Fruit fly (Drosophila melanogaster) whole organism, embryonic: ENCODE data around the gene Ppat-Dpck.
A peak's percentile ranks its signal among the peaks of the same experiment; 100 is the strongest.

ENCODE experiments used
- Atf6 ChIP-seq: fragments of 200-800 bp; sonication (Bioruptor generic); IDR thresholded peaks from 2 replicates; pipeline ENCODE4 v1.3.6; 2022; ENCODE audit warnings: missing biosample characterization, missing genetic modification characterization
- CG11247 ChIP-seq: fragments of 200-800 bp; sonication (Bioruptor generic); IDR thresholded peaks from 2 replicates; pipeline ENCODE4 v1.3.6; 2022; ENCODE audit warnings: missing biosample characterization, missing genetic modification characterization
- CG12104 ChIP-seq: fragments of 200-800 bp; sonication (Bioruptor generic); optimal IDR thresholded peaks from 3 replicates; lab custom pipeline; 2016; ENCODE audit warnings: missing biosample characterization, missing genetic modification characterization
- CG12219 ChIP-seq: fragments of 200-800 bp; sonication (Bioruptor generic); optimal IDR thresholded peaks from 3 replicates; lab custom pipeline; 2018; ENCODE audit warnings: missing biosample characterization, mild to moderate bottlenecking, missing genetic modification characterization
- CG12236 ChIP-seq: fragments of 200-800 bp; sonication (Bioruptor generic); optimal IDR thresholded peaks from 2 replicates; lab custom pipeline; 2016; ENCODE audit warnings: missing biosample characterization, missing genetic modification characterization
- CG12942 ChIP-seq: fragments of 200-800 bp; sonication (Bioruptor generic); optimal IDR thresholded peaks from 3 replicates; lab custom pipeline; 2016; ENCODE audit warnings: missing biosample characterization, missing genetic modification characterization
- CG13287 ChIP-seq: fragments of 200-800 bp; sonication (Bioruptor generic); IDR thresholded peaks from 2 replicates; pipeline ENCODE4 v1.3.6; 2022; ENCODE audit warnings: missing biosample characterization, missing genetic modification characterization; ENCODE audit not compliant: partially characterized antibody
- CG17186 ChIP-seq: fragments of 200-800 bp; sonication (Bioruptor generic); optimal IDR thresholded peaks from 3 replicates; lab custom pipeline; 2017; ENCODE audit warnings: missing biosample characterization, missing genetic modification reagents, missing genetic modification characterization
- CG17612 ChIP-seq: fragments of 200-800 bp; sonication (Bioruptor generic); IDR thresholded peaks from 2 replicates; pipeline ENCODE4 v1.3.6; 2022; ENCODE audit warnings: missing biosample characterization, missing genetic modification characterization
- CG2889 ChIP-seq: fragments of 200-800 bp; sonication (Bioruptor generic); IDR thresholded peaks from 3 replicates; pipeline ENCODE4 v1.3.6; 2022; ENCODE audit warnings: missing biosample characterization, missing genetic modification characterization
- CG3065 ChIP-seq: fragments of 200-800 bp; sonication (Bioruptor generic); optimal IDR thresholded peaks from 2 replicates; lab custom pipeline; 2016; ENCODE audit warnings: missing biosample characterization, missing genetic modification characterization
- CG3281 ChIP-seq: fragments of 200-800 bp; sonication (Bioruptor generic); optimal IDR thresholded peaks from 3 replicates; lab custom pipeline; 2017; ENCODE audit warnings: missing biosample characterization, mild to moderate bottlenecking, missing genetic modification characterization
- CG4328 ChIP-seq: fragments of 200-800 bp; sonication (Bioruptor generic); optimal IDR thresholded peaks from 3 replicates; lab custom pipeline; 2017; ENCODE audit warnings: missing biosample characterization, missing genetic modification reagents, missing genetic modification characterization
- CG4707 ChIP-seq: fragments of 200-800 bp; sonication (Bioruptor generic); optimal IDR thresholded peaks from 2 replicates; lab custom pipeline; 2018; ENCODE audit warnings: missing biosample characterization, mild to moderate bottlenecking, missing genetic modification characterization, moderate library complexity
- CG6254 ChIP-seq: fragments of 200-800 bp; sonication (Bioruptor generic); optimal IDR thresholded peaks from 3 replicates; lab custom pipeline; 2017; ENCODE audit warnings: mild to moderate bottlenecking, missing biosample characterization, missing genetic modification reagents, missing genetic modification characterization
- CG8290 ChIP-seq, 3 experiments: fragments of 200-800 bp; sonication (Bioruptor generic); optimal IDR thresholded peaks; 2 replicates each; lab custom pipeline; 2016 to 2019; ENCODE audit warnings: missing biosample characterization in 3 of 3, missing genetic modification characterization in 3 of 3, mild to moderate bottlenecking in 2 of 3, moderate library complexity in 1 of 3
- D19A ChIP-seq: fragments of 200-800 bp; optimal IDR thresholded peaks from 3 replicates; lab custom pipeline; 2019; ENCODE audit warnings: missing biosample characterization, mild to moderate bottlenecking, missing genetic modification characterization, moderate library complexity
- Dip2 ChIP-seq: fragments of 200-800 bp; sonication (Bioruptor generic); IDR thresholded peaks from 2 replicates; pipeline ENCODE4 v1.3.6; 2022; ENCODE audit warnings: missing biosample characterization, missing genetic modification characterization
- Dp ChIP-seq: fragments of 200-800 bp; sonication (Bioruptor generic); optimal IDR thresholded peaks from 2 replicates; lab custom pipeline; 2018; ENCODE audit warnings: missing biosample characterization, mild to moderate bottlenecking, missing genetic modification characterization, moderate library complexity
- Ets65A ChIP-seq: fragments of 200-800 bp; sonication (Bioruptor generic); peaks from one replicate; lab custom pipeline; 2016; ENCODE audit warnings: missing biosample characterization, missing genetic modification characterization
- Hand ChIP-seq: fragments of 200-800 bp; sonication (Bioruptor generic); optimal IDR thresholded peaks from 2 replicates; lab custom pipeline; 2017; ENCODE audit warnings: mild to moderate bottlenecking, missing biosample characterization, missing genetic modification reagents, missing genetic modification characterization
- Hr78 ChIP-seq, 2 experiments: fragments of 200-800 bp in 1 of 2; fragments of >200 bp in 1 of 2; sonication (Bioruptor generic) in 1 of 2; optimal IDR thresholded peaks; 2 replicates each; lab custom pipeline; 2017 to 2019; ENCODE audit warnings: missing biosample characterization in 2 of 2, missing genetic modification characterization in 2 of 2, mild to moderate bottlenecking in 1 of 2, moderate library complexity in 1 of 2
- Jarid2 ChIP-seq: fragments of 200-800 bp; sonication (Bioruptor generic); optimal IDR thresholded peaks from 3 replicates; lab custom pipeline; 2017; ENCODE audit warnings: mild to moderate bottlenecking, missing biosample characterization, missing genetic modification reagents, missing genetic modification characterization
- Myb ChIP-seq: fragments of 200-800 bp; sonication (Bioruptor generic); optimal IDR thresholded peaks from 2 replicates; lab custom pipeline; 2016; ENCODE audit warnings: missing biosample characterization, missing genetic modification characterization
- Pdp1 ChIP-seq, 2 experiments: fragments of 200-800 bp; sonication (Bioruptor generic); optimal IDR thresholded peaks; 3 replicates each; lab custom pipeline; 2016; ENCODE audit warnings: missing biosample characterization in 2 of 2, missing genetic modification characterization in 2 of 2, mild to moderate bottlenecking in 1 of 2, moderate library complexity in 1 of 2
- Rfx ChIP-seq: fragments of 200-800 bp; sonication (Bioruptor generic); IDR thresholded peaks from 2 replicates; pipeline ENCODE4 v1.3.6; 2022; ENCODE audit warnings: missing biosample characterization, missing genetic modification characterization
- Six4 ChIP-seq: fragments of 200-800 bp; sonication (Bioruptor generic); optimal IDR thresholded peaks from 2 replicates; lab custom pipeline; 2016; ENCODE audit warnings: missing biosample characterization, missing genetic modification characterization
- Sry-δ ChIP-seq: fragments of 200-800 bp; sonication (Bioruptor generic); optimal IDR thresholded peaks from 2 replicates; lab custom pipeline; 2016; ENCODE audit warnings: missing biosample characterization, missing genetic modification characterization
- bigmax ChIP-seq: fragments of 200-800 bp; sonication (Bioruptor generic); optimal IDR thresholded peaks from 2 replicates; lab custom pipeline; 2018; ENCODE audit warnings: missing biosample characterization, mild to moderate bottlenecking, missing genetic modification characterization
- bsh ChIP-seq, 2 experiments: fragments of 200-800 bp; sonication (Bioruptor generic); optimal IDR thresholded peaks; 2 replicates each; lab custom pipeline; 2017 to 2018; ENCODE audit warnings: mild to moderate bottlenecking in 2 of 2, missing biosample characterization in 2 of 2, missing genetic modification characterization in 2 of 2, moderate library complexity in 1 of 2
- cas ChIP-seq: fragments of 200-800 bp; sonication (Bioruptor generic); IDR thresholded peaks from 2 replicates; pipeline ENCODE4 v1.3.6; 2022; ENCODE audit warnings: missing biosample characterization, missing genetic modification characterization
- danr ChIP-seq: fragments of 200-800 bp; sonication (Bioruptor generic); IDR thresholded peaks from 2 replicates; pipeline ENCODE4 v1.3.6; 2022; ENCODE audit warnings: missing biosample characterization, missing genetic modification characterization
- dmrt99B ChIP-seq: fragments of 200-800 bp; sonication (Bioruptor generic); optimal IDR thresholded peaks from 2 replicates; lab custom pipeline; 2018; ENCODE audit warnings: missing biosample characterization, mild to moderate bottlenecking, missing genetic modification characterization, moderate library complexity
- ems ChIP-seq: fragments of 200-800 bp; sonication (Bioruptor generic); optimal IDR thresholded peaks from 3 replicates; lab custom pipeline; 2016; ENCODE audit warnings: missing biosample characterization, missing genetic modification characterization
- ewg ChIP-seq: fragments of 200-800 bp; sonication (Bioruptor generic); optimal IDR thresholded peaks from 3 replicates; lab custom pipeline; 2017; ENCODE audit warnings: mild to moderate bottlenecking, missing biosample characterization, missing genetic modification reagents, missing genetic modification characterization
- exex ChIP-seq: fragments of 200-800 bp; sonication (Bioruptor generic); optimal IDR thresholded peaks from 4 replicates; lab custom pipeline; 2018; ENCODE audit warnings: missing biosample characterization, mild to moderate bottlenecking, missing genetic modification characterization, moderate library complexity
- gcm ChIP-seq: fragments of 200-800 bp; sonication (Bioruptor generic); optimal IDR thresholded peaks from 2 replicates; lab custom pipeline; 2019; ENCODE audit warnings: missing biosample characterization, mild to moderate bottlenecking, missing genetic modification characterization, moderate library complexity
- gro ChIP-seq: fragments of 200-800 bp; sonication (Bioruptor generic); optimal IDR thresholded peaks from 2 replicates; lab custom pipeline; 2016; ENCODE audit warnings: missing biosample characterization, missing genetic modification characterization
- jing ChIP-seq: fragments of 200-800 bp; sonication (Bioruptor generic); optimal IDR thresholded peaks from 2 replicates; lab custom pipeline; 2018; ENCODE audit warnings: missing biosample characterization, mild to moderate bottlenecking, missing genetic modification characterization
- klu ChIP-seq: fragments of 200-800 bp; sonication (Bioruptor generic); IDR thresholded peaks from 2 replicates; pipeline ENCODE4 v1.3.6; 2022; ENCODE audit warnings: missing biosample characterization, missing genetic modification characterization
- knrl ChIP-seq: fragments of 200-800 bp; sonication (Bioruptor generic); IDR thresholded peaks from 3 replicates; pipeline ENCODE4 v1.3.6; 2022; ENCODE audit warnings: missing biosample characterization, missing genetic modification characterization; ENCODE audit not compliant: partially characterized antibody
- mam ChIP-seq: fragments of 200-800 bp; sonication (Bioruptor generic); optimal IDR thresholded peaks from 3 replicates; lab custom pipeline; 2016; ENCODE audit warnings: missing biosample characterization, missing genetic modification characterization
- repo ChIP-seq: fragments of 200-800 bp; sonication (Bioruptor generic); optimal IDR thresholded peaks from 2 replicates; lab custom pipeline; 2016; ENCODE audit warnings: missing biosample characterization, missing genetic modification characterization
- stwl ChIP-seq: fragments of 200-800 bp; sonication (Bioruptor generic); optimal IDR thresholded peaks from 3 replicates; lab custom pipeline; 2018; ENCODE audit warnings: missing biosample characterization, mild to moderate bottlenecking, missing genetic modification characterization, moderate library complexity
- tap ChIP-seq: fragments of 200-800 bp; optimal IDR thresholded peaks from 3 replicates; lab custom pipeline; 2019; ENCODE audit warnings: missing biosample characterization, mild to moderate bottlenecking, missing genetic modification characterization, moderate library complexity
- tgo ChIP-seq: fragments of 200-800 bp; sonication (Bioruptor generic); IDR thresholded peaks from 3 replicates; pipeline ENCODE4 v1.3.6; 2022; ENCODE audit warnings: missing biosample characterization, missing genetic modification characterization
- tin ChIP-seq: fragments of 200-800 bp; sonication (Bioruptor generic); optimal IDR thresholded peaks from 3 replicates; lab custom pipeline; 2016; ENCODE audit warnings: missing biosample characterization, missing genetic modification characterization
- tx ChIP-seq: fragments of 200-800 bp; sonication (Bioruptor generic); optimal IDR thresholded peaks from 2 replicates; lab custom pipeline; 2016; ENCODE audit warnings: missing biosample characterization, missing genetic modification characterization

The Ppat-Dpck gene

dm6 chr3L:5751740-5752579, 16.6 kb downstream of the Ppat-Dpck start, which contains the start of gene DnaJ-1 (continued):
- TF ChIP-seq stwl (peak; percentile 67), exex (no peak), dmrt99B (tag; lab: Kevin White, UChicago) (no peak), cas (GFP tag; lab: Robert Waterston, UW) (no peak), Atf6 (GFP tag; lab: Robert Waterston, UW) (peak; percentile 13; the same call in 1 of the 2 replicates), CG11247 (GFP tag; lab: Robert Waterston, UW) (no peak), CG12236 (GFP tag; lab: Kevin White, UChicago) (no peak), ewg (GFP tag; lab: Kevin White, UChicago) (peak; percentile 43), CG4328 (GFP tag; lab: Kevin White, UChicago) (no peak), CG13287 (GFP tag; lab: Robert Waterston, UW) (peak; percentile 98), tap (tag; lab: Kevin White, UChicago) (no peak), CG2889 (GFP tag; lab: Robert Waterston, UW) (no peak), CG12942 (GFP tag; lab: Kevin White, UChicago) (no peak), CG4707 (peak; percentile 57), tx (GFP tag; lab: Kevin White, UChicago) (peak; percentile 3), Rfx (GFP tag; lab: Robert Waterston, UW) (peak; percentile 61), CG12219 (GFP tag; lab: Kevin White, UChicago) (no peak), bigmax (GFP tag; lab: Kevin White, UChicago) (peak; percentile 53), knrl (GFP tag; lab: Robert Waterston, UW) (peak; percentile 99), Jarid2 (GFP tag; lab: Kevin White, UChicago) (peak; percentile 78), repo (no peak), CG6254 (GFP tag; lab: Kevin White, UChicago) (no peak), klu (GFP tag; lab: Robert Waterston, UW) (no peak), Hr78 (GFP tag; optimal IDR thresholded peaks at IDR 0.05; lab: Kevin White, UChicago) (no peak), Sry-δ (GFP tag; lab: Kevin White, UChicago) (peak; percentile 85), Six4 (no peak), D19A (tag; lab: Kevin White, UChicago) (no peak), danr (GFP tag; lab: Robert Waterston, UW) (no peak), Ets65A (GFP tag; lab: Kevin White, UChicago) (peak; percentile 96), ems (GFP tag; lab: Kevin White, UChicago) (peak; percentile 16), gro (GFP tag; lab: Kevin White, UChicago) (peak; percentile 76), mam (GFP tag; lab: Kevin White, UChicago) (peak; percentile 6), Myb (GFP tag; lab: Kevin White, UChicago) (peak; percentile 70), jing (no peak), Dip2 (GFP tag; lab: Robert Waterston, UW) (no peak), CG17186 (GFP tag; lab: Kevin White, UChicago) (peak; percentile 42), tin (GFP tag; lab: Kevin White, UChicago) (no peak), CG8290 (GFP tag; optimal IDR thresholded peaks at IDR 0.05; lab: Kevin White, UChicago) (peak; percentile 29), CG8290 (tag; optimal IDR thresholded peaks at IDR 0.05; lab: Kevin White, UChicago) (peak in 1 of 2 experiments; percentile 19), gcm (GFP tag; lab: Kevin White, UChicago) (peak; percentile 22), Pdp1 (GFP tag; optimal IDR thresholded peaks at IDR 0.05; lab: Kevin White, UChicago) (peak in 1 of 2 experiments; percentile 59), bsh (GFP tag; optimal IDR thresholded peaks at IDR 0.05; lab: Kevin White, UChicago) (peak; percentile 19 to 20), CG3281 (GFP tag; lab: Kevin White, UChicago) (peak; percentile 44), Dp (GFP tag; lab: Kevin White, UChicago) (peak; percentile 71), CG12104 (GFP tag; lab: Kevin White, UChicago) (no peak), CG3065 (GFP tag; lab: Kevin White, UChicago) (no peak), CG17612 (no peak), Hand (peak; percentile 66), tgo (GFP tag; lab: Robert Waterston, UW) (peak; percentile 31; the same call in 1 of the 3 replicates)
